Worm (Caenorhabditis elegans): ENCODE data around the gene nhr-242.

Gene nhr-242

ce11 chrIV:2581483-2581882 is at the start of gene nhr-242:
Gene nhr-242, minus strand, starts transcription at chrIV:2581583.
- TF ChIP-seq madf-9 (GFP tag; conservative IDR thresholded peaks at IDR 0.05) (no peak), unc-39 (tag; optimal IDR thresholded peaks at IDR 0.05) (no peak), Y5F2A.4 (GFP tag; optimal IDR thresholded peaks at IDR 0.05) (no peak), ceh-28 (tag; optimal IDR thresholded peaks at IDR 0.05) (no peak), dmd-8 (GFP tag; IDR thresholded peaks at IDR 0.05) (no peak), aha-1 (tag) (no peak), ceh-82 (tag; optimal IDR thresholded peaks at IDR 0.05) (no peak), saeg-2 (GFP tag; IDR thresholded peaks at IDR 0.05) (no peak), dpl-1 (GFP tag; optimal IDR thresholded peaks at IDR 0.05) (no peak), zip-11 (GFP tag; IDR thresholded peaks at IDR 0.05) (no peak), nhr-10 (tag; optimal IDR thresholded peaks at IDR 0.05) (no peak), mxl-2 (GFP tag; conservative IDR thresholded peaks at IDR 0.05) (no peak), nhr-77 (tag; optimal IDR thresholded peaks at IDR 0.05) (no peak), ceh-44 (GFP tag; IDR thresholded peaks at IDR 0.05) (no peak)

ce11 chrIV:2630145-2630544 is 48.8 kb upstream of the nhr-242 start:
- peak in 1 of 2 experiments; percentile 82 for TF ChIP-seq unc-62 (GFP tag; optimal IDR thresholded peaks at IDR 0.05 in 1 of 2)
- no peak for TF ChIP-seq unc-62 (tag; optimal IDR thresholded peaks at IDR 0.05)
- TF ChIP-seq zfp-2 (tag; optimal IDR thresholded peaks at IDR 0.05) = no peak

DNA sequence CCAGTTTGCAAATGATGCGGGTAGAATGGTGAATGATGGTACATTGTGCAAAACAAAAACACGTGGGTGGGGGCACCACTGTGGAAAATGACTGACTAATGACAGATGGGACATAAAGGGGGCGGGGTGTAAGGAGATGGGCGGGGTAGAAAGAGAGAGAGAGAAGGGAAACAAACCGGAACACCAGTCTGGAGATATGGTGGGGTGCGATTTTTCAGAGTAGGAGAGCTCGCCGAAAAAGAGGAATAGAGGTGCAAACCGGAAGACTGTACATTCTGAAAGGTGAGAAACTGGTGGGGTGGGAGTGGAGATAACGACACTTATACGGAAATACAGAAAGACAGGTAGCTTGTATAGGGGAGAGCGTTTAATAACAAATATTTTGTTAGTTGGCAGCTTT is 46.8 kb upstream of the nhr-242 start, which contains the start of gene ngn-1:
TSS of gene ngn-1 (minus strand) at position 101 of the 400 bp plus-strand sequence.
- no peak for TF ChIP-seq nhr-111 (GFP tag; optimal IDR thresholded peaks at IDR 0.05)
- no peak for TF ChIP-seq lir-3 (tag; optimal IDR thresholded peaks at IDR 0.05)
- TF ChIP-seq unc-62 (GFP tag; optimal IDR thresholded peaks at IDR 0.05 in 1 of 2) = peak in 1 of 2 experiments; percentile 54
- no peak for TF ChIP-seq unc-62 (tag; optimal IDR thresholded peaks at IDR 0.05)

ce11 chrIV:2618611-2619010 is 37.2 kb upstream of the nhr-242 start, which contains the start of gene smf-3:
Gene smf-3, plus strand, starts transcription at chrIV:2618869.
- TF ChIP-seq vab-7 (GFP tag; IDR thresholded peaks at IDR 0.05) (no peak), daf-19 (GFP tag; conservative IDR thresholded peaks at IDR 0.05) (no peak), mxl-3 (GFP tag; optimal IDR thresholded peaks at IDR 0.05) (no peak), aly-2 (tag; optimal IDR thresholded peaks at IDR 0.05) (no peak), hlh-30 (tag; optimal IDR thresholded peaks at IDR 0.05; ENCODE audit: insufficient read depth) (no peak), nhr-42 (GFP tag; IDR thresholded peaks at IDR 0.05) (no peak), mes-2 (tag; optimal IDR thresholded peaks at IDR 0.05; ENCODE audit: poor library complexity, severe bottlenecking) (no peak), nhr-6 (tag; optimal IDR thresholded peaks at IDR 0.05) (no peak), ctbp-1 (GFP tag; IDR thresholded peaks at IDR 0.05) (no peak), spr-3 (GFP tag; optimal IDR thresholded peaks at IDR 0.05) (no peak), nhr-102 (tag; optimal IDR thresholded peaks at IDR 0.05) (peak; percentile 60), set-16 (GFP tag; IDR thresholded peaks at IDR 0.05) (no peak), lim-7 (GFP tag; IDR thresholded peaks at IDR 0.05) (no peak), D1046.2 (GFP tag; IDR thresholded peaks at IDR 0.05) (no peak), nhr-41 (GFP tag; IDR thresholded peaks at IDR 0.05) (peak; percentile 70; the same call in 1 of the 2 replicates), tra-1 (GFP tag; IDR thresholded peaks at IDR 0.05) (no peak), lin-15B (tag; optimal IDR thresholded peaks at IDR 0.05) (no peak), unc-130 (GFP tag; optimal IDR thresholded peaks at IDR 0.05) (no peak), nhr-28 (tag; optimal IDR thresholded peaks at IDR 0.05) (peak; percentile 51), sdz-12 (GFP tag; optimal IDR thresholded peaks at IDR 0.05) (no peak), nhr-76 (tag; optimal IDR thresholded peaks at IDR 0.05) (no peak), spr-1 (tag; optimal IDR thresholded peaks at IDR 0.05) (no peak), zfp-2 (tag; optimal IDR thresholded peaks at IDR 0.05) (no peak), F49E8.2 (tag; optimal IDR thresholded peaks at IDR 0.05; ENCODE audit: borderline replicate concordance) (no peak), aha-1 (tag) (peak; percentile 96), Y75B8A.6 (GFP tag; IDR thresholded peaks at IDR 0.05) (no peak), F44E2.7 (GFP tag; IDR thresholded peaks at IDR 0.05) (no peak), ceh-62 (tag; optimal IDR thresholded peaks at IDR 0.05) (no peak), nhr-10 (tag; optimal IDR thresholded peaks at IDR 0.05) (no peak), snpc-4 (tag; optimal IDR thresholded peaks at IDR 0.05) (no peak), mdl-1 (tag; optimal IDR thresholded peaks at IDR 0.05) (peak in 1 of 2 experiments; percentile 10), zfp-3 (GFP tag; conservative IDR thresholded peaks at IDR 0.05) (no peak)

All from whole organism, L4 larva.